Worm (Caenorhabditis elegans): ENCODE data around the gene ZK666.12.

The ZK666.12 gene

DNA sequence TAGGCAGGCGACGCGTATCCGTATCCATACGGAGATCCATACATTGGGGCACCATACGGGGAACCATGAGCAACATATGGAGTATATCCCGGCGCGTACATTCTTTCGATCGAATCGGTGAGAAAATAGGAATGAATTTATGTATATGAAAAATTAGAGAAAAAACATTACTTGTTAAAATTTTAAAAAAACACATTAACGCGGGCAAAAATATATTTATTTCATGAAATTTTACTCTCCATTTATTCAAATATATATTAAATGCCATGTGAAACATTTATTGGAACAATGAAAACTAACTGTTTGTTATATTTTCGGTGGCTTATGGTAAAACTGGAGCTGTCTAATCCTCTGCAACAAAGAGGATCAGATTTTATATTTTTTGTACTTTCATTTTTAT, 24.2 kb upstream of the ZK666.12 start, which contains the start of gene ZK666.2:
Gene ZK666.2, minus strand, starts transcription at position 101 of the 400 bp plus-strand sequence.
- TF ChIP-seq ama-1 (optimal IDR thresholded peaks at IDR 0.05), result no peak
- TF ChIP-seq grh-1 (GFP tag; IDR thresholded peaks at IDR 0.05), result no peak
- no peak for TF ChIP-seq nhr-77 (tag; optimal IDR thresholded peaks at IDR 0.05)
- TF ChIP-seq fkh-8 (tag; optimal IDR thresholded peaks at IDR 0.05), result no peak
- TF ChIP-seq pag-3 (tag; optimal IDR thresholded peaks at IDR 0.05; ENCODE audit: borderline replicate concordance, insufficient read depth), result no peak

DNA sequence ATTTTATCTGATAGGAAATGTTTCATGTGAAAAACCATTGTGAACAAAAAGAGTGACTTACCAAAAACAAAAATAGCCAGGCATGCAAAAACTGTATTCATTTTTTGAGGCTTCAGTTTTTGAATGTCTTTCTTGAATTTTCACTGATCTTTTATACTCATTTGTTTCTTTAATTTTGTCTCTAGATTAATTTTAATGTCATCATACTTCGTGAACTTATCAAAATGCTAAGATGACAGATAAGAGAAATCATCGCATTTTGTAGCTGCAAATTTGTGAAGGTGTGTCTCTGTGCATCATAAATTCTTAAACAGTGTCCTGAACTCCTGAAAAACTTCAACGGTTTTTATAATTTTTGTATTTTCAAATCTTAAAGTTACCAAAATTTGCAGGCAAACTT, 20.0 kb upstream of the ZK666.12 start, which contains the start of gene clec-58:
Gene clec-58, minus strand, starts transcription at position 101 of the 400 bp plus-strand sequence.
- TF ChIP-seq nhr-76 (tag; optimal IDR thresholded peaks at IDR 0.05) (no peak), efl-1 (optimal IDR thresholded peaks at IDR 0.05) (no peak), efl-1 (GFP tag; optimal IDR thresholded peaks at IDR 0.05 in 1 of 2) (peak in 1 of 2 experiments; percentile 47)

DNA sequence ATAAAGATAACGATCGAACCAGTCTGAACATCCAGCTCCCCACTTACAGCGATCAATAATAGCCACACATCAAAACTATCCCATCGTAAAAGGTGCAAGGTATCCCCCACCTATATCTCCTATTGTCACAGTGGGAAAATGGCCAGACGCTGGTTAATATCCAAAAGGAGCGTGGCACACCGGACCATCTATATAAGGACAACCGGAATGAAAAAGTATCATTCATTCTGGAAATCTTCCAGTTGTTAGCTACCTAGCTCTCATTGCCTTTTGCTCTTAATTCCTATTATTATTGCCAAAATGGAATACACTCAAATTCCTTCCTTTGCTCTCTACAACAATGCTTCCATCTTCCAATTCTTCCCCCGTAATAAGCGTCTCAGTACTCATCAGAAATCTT, 19.1 kb upstream of the ZK666.12 start, which contains the start of gene ZK666.4:
Gene ZK666.4, plus strand, starts transcription at position 301 of the 400 bp plus-strand sequence.
- no peak for TF ChIP-seq ceh-63 (GFP tag; optimal IDR thresholded peaks at IDR 0.05)
- no peak for TF ChIP-seq hlh-4 (tag; optimal IDR thresholded peaks at IDR 0.05)
- TF ChIP-seq lir-3 (tag; optimal IDR thresholded peaks at IDR 0.05; ENCODE audit: poor library complexity), result no peak
- no peak for TF ChIP-seq sptf-1 (tag; optimal IDR thresholded peaks at IDR 0.05)
- TF ChIP-seq xbp-1 (tag; optimal IDR thresholded peaks at IDR 0.05), result no peak
- no peak for TF ChIP-seq C16A3.4 (tag; optimal IDR thresholded peaks at IDR 0.05)
- no peak for TF ChIP-seq nhr-71 (tag; optimal IDR thresholded peaks at IDR 0.05)
- no peak for TF ChIP-seq hlh-17 (GFP tag; optimal IDR thresholded peaks at IDR 0.05; ENCODE audit: borderline replicate concordance)
- no peak for TF ChIP-seq lin-35 (GFP tag; optimal IDR thresholded peaks at IDR 0.05)
- no peak for TF ChIP-seq isw-1 (GFP tag; IDR thresholded peaks at IDR 0.05)
- no peak for TF ChIP-seq blmp-1 (tag; optimal IDR thresholded peaks at IDR 0.05)
- no peak for TF ChIP-seq nhr-28 (tag; optimal IDR thresholded peaks at IDR 0.05)
- no peak for TF ChIP-seq unc-62 (GFP tag; optimal IDR thresholded peaks at IDR 0.05)

DNA sequence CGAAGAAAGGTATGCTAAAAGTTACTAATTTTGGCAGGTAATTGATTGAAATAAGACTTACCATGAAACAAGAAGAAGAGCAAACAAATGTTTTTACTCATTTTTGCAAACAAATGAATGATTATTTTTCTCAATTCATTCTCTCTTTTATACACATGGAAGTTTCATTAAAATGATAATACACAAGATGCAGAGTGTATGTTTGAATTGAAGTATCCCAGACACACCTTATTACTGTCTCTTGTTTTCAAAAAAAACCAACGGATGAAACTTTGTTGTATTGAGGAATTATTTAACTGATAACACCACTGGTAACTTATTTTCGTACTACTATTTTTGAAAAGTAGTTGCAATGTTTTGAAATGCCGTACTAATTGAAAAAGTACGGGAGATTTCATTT, 16.7 kb upstream of the ZK666.12 start, which contains the start of gene clec-59:
Gene clec-59, minus strand, starts transcription at position 101 of the 400 bp plus-strand sequence.
- TF ChIP-seq sptf-1 (tag; optimal IDR thresholded peaks at IDR 0.05) (no peak), nhr-20 (tag; optimal IDR thresholded peaks at IDR 0.05) (no peak), nhr-28 (tag; optimal IDR thresholded peaks at IDR 0.05) (no peak), grh-1 (GFP tag; IDR thresholded peaks at IDR 0.05) (no peak), alr-1 (tag; optimal IDR thresholded peaks at IDR 0.05; ENCODE audit: borderline replicate concordance) (no peak), mep-1 (tag; optimal IDR thresholded peaks at IDR 0.05) (no peak)

DNA sequence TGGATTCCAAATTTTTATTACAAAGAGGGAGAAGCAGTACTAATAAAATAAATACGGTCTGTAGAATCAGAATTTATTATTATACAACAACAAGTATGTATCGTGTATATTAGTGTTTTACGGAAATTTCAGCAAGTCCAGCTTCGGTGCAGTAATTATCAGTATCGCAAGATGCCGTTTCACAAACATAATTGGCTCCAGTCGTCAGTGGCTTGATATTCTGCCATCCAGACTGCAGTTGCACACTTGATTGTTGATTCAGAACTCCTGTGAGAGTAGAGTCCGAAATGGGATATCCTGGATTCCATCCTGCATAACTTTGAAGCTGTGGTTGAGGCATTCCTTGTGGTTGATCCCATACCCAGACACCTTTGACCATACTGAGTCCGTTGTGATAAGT, 16.0 kb upstream of the ZK666.12 start:
- TF ChIP-seq C04F5.9 (tag; optimal IDR thresholded peaks at IDR 0.05) (no peak), lsy-2 (tag; optimal IDR thresholded peaks at IDR 0.05) (no peak)

DNA sequence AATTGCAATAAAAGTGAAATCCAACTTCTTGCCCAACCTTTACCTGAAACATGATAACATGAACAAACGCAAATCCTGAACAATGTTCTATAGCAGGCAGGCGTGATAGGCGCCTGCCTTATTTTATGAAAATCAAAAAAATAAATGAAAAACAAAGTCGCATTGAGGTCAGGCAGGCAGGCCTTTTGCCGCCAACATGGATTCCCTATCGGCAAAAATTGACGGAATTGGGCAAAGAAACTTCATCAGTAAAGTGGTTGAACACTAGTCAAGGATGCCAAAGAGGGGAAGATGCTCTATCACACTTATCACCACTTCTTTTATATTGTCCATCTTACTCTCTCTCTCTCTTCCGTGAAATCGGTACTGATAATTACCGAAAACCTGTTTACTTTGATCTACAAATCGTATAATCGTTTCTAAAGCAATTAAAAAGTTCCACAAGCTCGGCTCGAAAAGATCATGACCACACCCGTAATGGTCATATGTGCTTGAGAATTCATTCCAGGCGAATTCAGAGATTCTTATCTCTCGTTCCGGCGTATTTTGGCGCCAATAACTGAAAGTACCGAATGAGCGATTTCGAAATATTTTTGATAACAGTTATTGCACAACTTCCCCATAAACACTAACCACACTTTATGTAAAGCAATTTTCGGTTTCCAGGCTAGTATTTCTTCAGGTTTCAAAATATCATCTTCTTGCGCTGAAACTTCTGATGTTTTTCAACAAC, 14.0 kb upstream of the ZK666.12 start, which contains the start of the genes clec-60 and ZK666.11:
Gene clec-60, minus strand, starts transcription at position 51 of the 733 bp plus-strand sequence.
Gene ZK666.11, plus strand, starts transcription at position 699 of the 733 bp plus-strand sequence.
- TF ChIP-seq C16A3.4 (tag; optimal IDR thresholded peaks at IDR 0.05) (no peak), aha-1 (tag; optimal IDR thresholded peaks at IDR 0.05) (no peak), zip-4 (GFP tag; optimal IDR thresholded peaks at IDR 0.05) (no peak), snu-23 (GFP tag; optimal IDR thresholded peaks at IDR 0.05) (no peak), pqm-1 (tag; optimal IDR thresholded peaks at IDR 0.05) (no peak), efl-1 (optimal IDR thresholded peaks at IDR 0.05) (no peak), efl-1 (GFP tag; optimal IDR thresholded peaks at IDR 0.05 in 1 of 2) (peak in 1 of 2 experiments; percentile 56), nhr-85 (tag) (peak; percentile 21), egl-13 (tag; optimal IDR thresholded peaks at IDR 0.05) (no peak), ztf-4 (tag; optimal IDR thresholded peaks at IDR 0.05) (no peak), unc-130 (tag; optimal IDR thresholded peaks at IDR 0.05) (no peak)

All from whole organism, L1 larva.